Fruit fly (Drosophila melanogaster) whole organism, embryonic: ENCODE measurements around the gene unc-119.
A peak's percentile ranks its signal among the peaks of the same experiment; 100 is the strongest.

Source experiments
- ATbp ChIP-seq: fragments of 200-800 bp; sonication (Bioruptor generic); optimal IDR thresholded peaks from 2 replicates; lab custom pipeline; 2017; ENCODE audit warnings: missing biosample characterization, mild to moderate bottlenecking, missing genetic modification characterization, missing genetic modification reagents
- Atf-2 ChIP-seq: fragments of 200-800 bp; sonication (Bioruptor generic); optimal IDR thresholded peaks from 2 replicates; lab custom pipeline; 2016; ENCODE audit warnings: missing biosample characterization, missing genetic modification characterization
- CG10366 ChIP-seq: fragments of 200-800 bp; sonication (Bioruptor generic); IDR thresholded peaks from 2 replicates; pipeline ENCODE4 v1.3.6; 2022; ENCODE audit warnings: missing biosample characterization, missing genetic modification characterization
- CG10543 ChIP-seq: fragments of 200-800 bp; sonication (Bioruptor generic); optimal IDR thresholded peaks from 3 replicates; lab custom pipeline; 2017; ENCODE audit warnings: missing biosample characterization, mild to moderate bottlenecking, missing genetic modification characterization, moderate library complexity
- CG10979 ChIP-seq: fragments of 200-800 bp; sonication (Bioruptor generic); optimal IDR thresholded peaks from 2 replicates; lab custom pipeline; 2018; ENCODE audit warnings: missing biosample characterization, mild to moderate bottlenecking, missing genetic modification characterization, moderate library complexity
- CG11085 ChIP-seq: fragments of 200-800 bp; sonication (Bioruptor generic); IDR thresholded peaks from 2 replicates; pipeline ENCODE4 v1.3.6; 2022; ENCODE audit warnings: missing biosample characterization, missing genetic modification characterization
- CG12659 ChIP-seq: fragments of 200-800 bp; sonication (Bioruptor generic); optimal IDR thresholded peaks from 3 replicates; lab custom pipeline; 2017; ENCODE audit warnings: mild to moderate bottlenecking, missing biosample characterization, missing genetic modification reagents, missing genetic modification characterization
- CG13296 ChIP-seq: fragments of 200-800 bp; sonication (Bioruptor generic); optimal IDR thresholded peaks from 3 replicates; lab custom pipeline; 2018; ENCODE audit warnings: missing biosample characterization, mild to moderate bottlenecking, missing genetic modification characterization
- CG14014 ChIP-seq: fragments of 200-800 bp; sonication (Bioruptor generic); IDR thresholded peaks from 2 replicates; pipeline ENCODE4 v1.3.6; 2022; ENCODE audit warnings: missing biosample characterization, missing genetic modification characterization
- CG15073 ChIP-seq: fragments of 200-800 bp; sonication (Bioruptor generic); optimal IDR thresholded peaks from 2 replicates; lab custom pipeline; 2016; ENCODE audit warnings: missing biosample characterization, missing genetic modification characterization
- CG1603 ChIP-seq: fragments of 200-800 bp; sonication (Bioruptor generic); optimal IDR thresholded peaks from 2 replicates; lab custom pipeline; 2019; ENCODE audit warnings: missing biosample characterization, mild to moderate bottlenecking, missing genetic modification characterization, moderate library complexity
- CG17568 ChIP-seq: fragments of 200-800 bp; sonication (Bioruptor generic); optimal IDR thresholded peaks from 2 replicates; lab custom pipeline; 2018; ENCODE audit warnings: missing biosample characterization, mild to moderate bottlenecking, missing genetic modification characterization, moderate library complexity
- CG18262 ChIP-seq: fragments of 200-800 bp; optimal IDR thresholded peaks from 3 replicates; lab custom pipeline; 2019; ENCODE audit warnings: missing biosample characterization, mild to moderate bottlenecking, missing genetic modification characterization, moderate library complexity
- CG1832 ChIP-seq: fragments of 200-800 bp; sonication (Bioruptor generic); optimal IDR thresholded peaks from 2 replicates; lab custom pipeline; 2017; ENCODE audit warnings: missing biosample characterization, mild to moderate bottlenecking, missing genetic modification characterization, inconsistent platforms
- CG2199 ChIP-seq: fragments of 200-800 bp; sonication (Bioruptor generic); IDR thresholded peaks from 3 replicates; pipeline ENCODE4 v1.3.6; 2022; ENCODE audit warnings: missing biosample characterization, missing genetic modification characterization
- CG30431 ChIP-seq: fragments of 200-800 bp; sonication (Bioruptor generic); optimal IDR thresholded peaks from 2 replicates; lab custom pipeline; 2017; ENCODE audit warnings: missing biosample characterization, missing genetic modification characterization
- CG3838 ChIP-seq: fragments of 200-800 bp; sonication (Bioruptor generic); optimal IDR thresholded peaks from 3 replicates; lab custom pipeline; 2016; ENCODE audit warnings: missing biosample characterization, missing genetic modification characterization
- CG3995 ChIP-seq: fragments of 200-800 bp; sonication (Bioruptor generic); optimal IDR thresholded peaks from 3 replicates; lab custom pipeline; 2016; ENCODE audit warnings: missing biosample characterization, missing genetic modification characterization
- CG6654 ChIP-seq: fragments of 200-800 bp; sonication (Bioruptor generic); optimal IDR thresholded peaks from 2 replicates; lab custom pipeline; 2017; ENCODE audit warnings: missing biosample characterization, mild to moderate bottlenecking, missing genetic modification characterization
- CG8281 ChIP-seq: fragments of 200-800 bp; sonication (Bioruptor generic); optimal IDR thresholded peaks from 2 replicates; lab custom pipeline; 2018; ENCODE audit warnings: missing biosample characterization, mild to moderate bottlenecking, missing genetic modification characterization, moderate library complexity
- CG9817 ChIP-seq: fragments of 200-800 bp; sonication (Bioruptor generic); optimal IDR thresholded peaks from 2 replicates; lab custom pipeline; 2018; ENCODE audit warnings: missing biosample characterization, mild to moderate bottlenecking, missing genetic modification characterization, moderate library complexity
- CHES-1-like ChIP-seq: fragments of 200-800 bp; sonication (Bioruptor generic); optimal IDR thresholded peaks from 2 replicates; lab custom pipeline; 2016; ENCODE audit warnings: missing biosample characterization, missing genetic modification characterization
- CoRest ChIP-seq: fragments of 200-800 bp; sonication (Bioruptor generic); optimal IDR thresholded peaks from 3 replicates; lab custom pipeline; 2018; ENCODE audit warnings: missing biosample characterization, mild to moderate bottlenecking, missing genetic modification characterization, moderate library complexity
- Doc2 ChIP-seq: fragments of 200-800 bp; sonication (Bioruptor generic); IDR thresholded peaks from 2 replicates; pipeline ENCODE4 v1.3.6; 2022; ENCODE audit warnings: missing biosample characterization, missing genetic modification characterization
- Dref ChIP-seq: fragments of 200-800 bp; sonication (Bioruptor generic); IDR thresholded peaks from 2 replicates; pipeline ENCODE4 v1.3.6; 2022; ENCODE audit warnings: missing biosample characterization, missing genetic modification characterization
- Drgx ChIP-seq: fragments of 200-800 bp; sonication (Bioruptor generic); IDR thresholded peaks from 2 replicates; pipeline ENCODE4 v1.3.6; 2022; ENCODE audit warnings: missing biosample characterization, missing genetic modification characterization
- HHEX ChIP-seq: fragments of 200-800 bp; sonication (Bioruptor generic); optimal IDR thresholded peaks from 3 replicates; lab custom pipeline; 2017; ENCODE audit warnings: missing biosample characterization, mild to moderate bottlenecking, missing genetic modification characterization, missing genetic modification reagents
- Hr39 ChIP-seq: fragments of >200 bp; optimal IDR thresholded peaks from 2 replicates; lab custom pipeline; 2017
- MESR4 ChIP-seq: fragments of 200-800 bp; sonication (Bioruptor generic); optimal IDR thresholded peaks from 2 replicates; lab custom pipeline; 2018; ENCODE audit warnings: missing biosample characterization, mild to moderate bottlenecking, missing genetic modification characterization, moderate library complexity
- Meics ChIP-seq: fragments of 200-800 bp; sonication (Bioruptor generic); optimal IDR thresholded peaks from 2 replicates; lab custom pipeline; 2017; ENCODE audit warnings: missing biosample characterization, mild to moderate bottlenecking, missing genetic modification characterization
- Ravus ChIP-seq: fragments of 200-800 bp; sonication (Bioruptor generic); IDR thresholded peaks from 2 replicates; pipeline ENCODE4 v1.3.6; 2022; ENCODE audit warnings: missing biosample characterization, missing genetic modification characterization
- Sox100B ChIP-seq: fragments of 200-800 bp; sonication (Bioruptor generic); optimal IDR thresholded peaks from 3 replicates; lab custom pipeline; 2018; ENCODE audit warnings: missing biosample characterization, mild to moderate bottlenecking, missing genetic modification characterization
- abd-A ChIP-seq: fragments of 200-800 bp; sonication (Bioruptor generic); optimal IDR thresholded peaks from 3 replicates; lab custom pipeline; 2019; ENCODE audit warnings: missing biosample characterization, mild to moderate bottlenecking, missing genetic modification characterization, moderate library complexity
- al ChIP-seq: fragments of 200-800 bp; sonication (Bioruptor generic); IDR thresholded peaks from 2 replicates; pipeline ENCODE4 v1.3.6; 2022; ENCODE audit warnings: missing biosample characterization, missing genetic modification characterization
- az2 ChIP-seq: fragments of 200-800 bp; sonication (Bioruptor generic); optimal IDR thresholded peaks from 3 replicates; lab custom pipeline; 2016; ENCODE audit warnings: missing biosample characterization, missing genetic modification characterization
- cad ChIP-seq: fragments of >200 bp; optimal IDR thresholded peaks from 2 replicates; lab custom pipeline; 2017; ENCODE audit warnings: missing biosample characterization, missing genetic modification characterization
- cwo ChIP-seq: fragments of 200-800 bp; sonication (Bioruptor generic); optimal IDR thresholded peaks from 3 replicates; lab custom pipeline; 2017; ENCODE audit warnings: missing biosample characterization, missing genetic modification characterization, mild to moderate bottlenecking, moderate library complexity, missing genetic modification reagents
- ems ChIP-seq: fragments of 200-800 bp; sonication (Bioruptor generic); optimal IDR thresholded peaks from 3 replicates; lab custom pipeline; 2016; ENCODE audit warnings: missing biosample characterization, missing genetic modification characterization
- eyg ChIP-seq: fragments of 200-800 bp; sonication (Bioruptor generic); optimal IDR thresholded peaks from 3 replicates; lab custom pipeline; 2016; ENCODE audit warnings: missing biosample characterization, missing genetic modification characterization
- kni ChIP-seq: fragments of 200-800 bp; sonication (Bioruptor generic); optimal IDR thresholded peaks from 3 replicates; lab custom pipeline; 2017; ENCODE audit warnings: mild to moderate bottlenecking, missing biosample characterization, missing genetic modification reagents, missing genetic modification characterization
- lab ChIP-seq: fragments of 200-800 bp; sonication (Bioruptor generic); optimal IDR thresholded peaks from 3 replicates; lab custom pipeline; 2017; ENCODE audit warnings: missing biosample characterization, missing genetic modification characterization, mild to moderate bottlenecking, moderate library complexity, missing genetic modification reagents
- peb ChIP-seq: fragments of 200-800 bp; sonication (Bioruptor generic); IDR thresholded peaks from 2 replicates; pipeline ENCODE4 v1.3.6; 2022; ENCODE audit warnings: missing biosample characterization, missing genetic modification characterization
- psq ChIP-seq: fragments of 200-800 bp; sonication (Bioruptor generic); optimal IDR thresholded peaks from 2 replicates; lab custom pipeline; 2017; ENCODE audit warnings: missing biosample characterization, missing genetic modification characterization
- pum ChIP-seq: fragments of 200-800 bp; sonication (Bioruptor generic); optimal IDR thresholded peaks from 2 replicates; lab custom pipeline; 2016; ENCODE audit warnings: missing biosample characterization, missing genetic modification characterization
- pzg ChIP-seq: fragments of 200-800 bp; sonication (Bioruptor generic); optimal IDR thresholded peaks from 3 replicates; lab custom pipeline; 2018; ENCODE audit warnings: missing biosample characterization, mild to moderate bottlenecking, missing genetic modification characterization, moderate library complexity
- sens ChIP-seq: fragments of 200-800 bp; sonication (Bioruptor generic); peaks from one replicate; lab custom pipeline; 2016; ENCODE audit warnings: missing biosample characterization, missing genetic modification characterization
- tup ChIP-seq: fragments of 200-800 bp; sonication (Bioruptor generic); optimal IDR thresholded peaks from 2 replicates; lab custom pipeline; 2016; ENCODE audit warnings: missing biosample characterization, mild to moderate bottlenecking, missing genetic modification characterization, moderate library complexity
- wor ChIP-seq: fragments of 200-800 bp; sonication (Bioruptor generic); IDR thresholded peaks from 2 replicates; pipeline ENCODE4 v1.3.6; 2022; ENCODE audit warnings: missing biosample characterization, missing genetic modification characterization
- yki ChIP-seq: fragments of >200 bp; optimal IDR thresholded peaks from 3 replicates; lab custom pipeline; 2018
- zfh1 ChIP-seq: fragments of 200-800 bp; sonication (Bioruptor generic); IDR thresholded peaks from 3 replicates; pipeline ENCODE4 v1.3.6; 2022; ENCODE audit warnings: missing biosample characterization, missing genetic modification characterization

The unc-119 gene

DNA sequence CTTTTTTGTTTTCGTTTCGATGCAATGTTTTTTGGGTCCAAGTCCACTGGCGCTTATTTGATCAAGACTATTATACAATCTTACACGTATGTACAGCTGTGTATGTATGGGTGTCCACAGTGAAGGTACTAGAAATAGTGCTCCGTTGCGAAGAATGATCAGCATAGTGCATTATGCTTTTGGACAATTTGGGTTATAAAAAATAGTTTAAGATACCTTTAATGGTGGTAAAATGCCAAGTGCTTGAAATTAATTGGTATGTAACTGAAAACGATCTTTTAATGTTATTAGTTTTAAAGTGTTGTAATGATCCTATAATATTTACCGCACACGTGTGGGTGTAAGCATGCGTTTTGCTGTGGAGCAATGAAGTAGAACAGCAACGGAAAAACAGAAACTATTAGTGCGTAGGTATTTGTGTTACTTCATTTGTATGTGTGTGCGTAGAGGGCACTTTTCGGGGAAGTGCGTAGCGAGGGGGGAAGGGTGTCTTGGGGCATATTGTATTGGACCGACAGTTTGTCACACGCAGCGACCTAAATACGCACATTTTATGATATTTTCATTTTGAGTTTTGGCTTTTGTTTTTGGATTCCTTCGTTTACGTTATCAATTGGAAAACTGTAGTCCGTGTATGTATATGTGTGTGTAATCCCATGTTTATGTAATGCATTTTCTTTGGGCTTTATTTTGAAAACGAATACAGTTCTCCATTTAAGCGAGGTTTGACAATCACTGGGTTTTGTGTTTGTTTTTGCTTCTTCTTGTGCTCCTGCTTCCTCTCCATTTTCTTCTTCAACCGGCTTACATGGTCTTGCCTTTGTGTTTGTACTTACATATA lies 45.2 kb upstream of the unc-119 start (continued):
- TF ChIP-seq az2 (GFP tag; lab: Kevin White, UChicago) (peak; percentile 91), Doc2 (GFP tag; lab: Robert Waterston, UW) (no peak), CG6654 (peak; percentile 97), sens (GFP tag; lab: Kevin White, UChicago) (peak; percentile 99), lab (GFP tag; lab: Kevin White, UChicago) (peak; percentile 87), CG1832 (no peak), CG10979 (tag; lab: Kevin White, UChicago) (peak; percentile 96), CG10543 (peak; percentile 36), abd-A (tag; lab: Kevin White, UChicago) (peak; percentile 16), CG13296 (GFP tag; lab: Kevin White, UChicago) (peak; percentile 85), ATbp (GFP tag; lab: Kevin White, UChicago) (peak; percentile 94), CG15073 (GFP tag; lab: Kevin White, UChicago) (peak; percentile 69), zfh1 (GFP tag; lab: Robert Waterston, UW) (peak; percentile 90), cad (GFP tag; lab: Kevin White, UChicago) (peak; percentile 41), psq (GFP tag; lab: Kevin White, UChicago) (no peak), MESR4 (GFP tag; lab: Kevin White, UChicago) (peak; percentile 37), CG30431 (peak; percentile 90), pzg (GFP tag; lab: Kevin White, UChicago) (peak; percentile 1), CG1603 (tag; lab: Kevin White, UChicago) (peak; percentile 98), CG18262 (tag; lab: Kevin White, UChicago) (peak; percentile 96), kni (GFP tag; lab: Kevin White, UChicago) (no peak), CG12659 (GFP tag; lab: Kevin White, UChicago) (peak; percentile 91), CG14014 (peak; percentile 77), CG2199 (GFP tag; lab: Robert Waterston, UW) (peak; percentile 38; the same call in 1 of the 3 replicates), CG3995 (GFP tag; lab: Kevin White, UChicago) (peak; percentile 15), wor (GFP tag; lab: Robert Waterston, UW) (peak; percentile 86), CG3838 (GFP tag; lab: Kevin White, UChicago) (peak; percentile 68), tup (GFP tag; lab: Kevin White, UChicago) (peak; percentile 55), peb (peak; percentile 78), al (GFP tag; lab: Robert Waterston, UW) (peak; percentile 50; the same call in 1 of the 2 replicates), CG9817 (tag; lab: Kevin White, UChicago) (peak; percentile 81), eyg (GFP tag; lab: Kevin White, UChicago) (peak; percentile 68), pum (GFP tag; lab: Kevin White, UChicago) (peak; percentile 90), ems (GFP tag; lab: Kevin White, UChicago) (peak; percentile 88), CG10366 (peak; percentile 80), CoRest (peak; percentile 94), Drgx (GFP tag; lab: Robert Waterston, UW) (peak; percentile 74), Dref (no peak), CG11085 (GFP tag; lab: Robert Waterston, UW) (peak; percentile 68), Atf-2 (peak; percentile 90), Hr39 (lab: Kevin White, UChicago) (no peak), Meics (GFP tag; lab: Kevin White, UChicago) (peak; percentile 84), yki (lab: Kevin White, UChicago) (peak; percentile 8), CHES-1-like (peak; percentile 86), CG8281 (peak; percentile 72), cwo (peak; percentile 87), HHEX (GFP tag; lab: Kevin White, UChicago) (peak; percentile 83), Sox100B (GFP tag; lab: Kevin White, UChicago) (peak; percentile 91), CG17568 (GFP tag; lab: Kevin White, UChicago) (peak; percentile 73), Ravus (GFP tag; lab: Robert Waterston, UW) (peak; percentile 49)
